Worm (Caenorhabditis elegans) whole organism, mixed stage, embryonic: Measurements from ENCODE around the gene D2062.13.

Experiments
- M03D4.4 ChIP-seq: sonication (generic microtip); optimal IDR thresholded peaks from 2 replicates; lab custom pipeline; 2017; ENCODE audit warnings: mild to moderate bottlenecking, missing genetic modification characterization, missing compliant biosample characterization
- ceh-39 ChIP-seq: fragments of 150-350 bp; optimal IDR thresholded peaks from 2 replicates; lab custom pipeline; 2014; ENCODE audit warnings: missing biosample characterization, missing genetic modification characterization
- ces-1 ChIP-seq: fragments of 150-350 bp; optimal IDR thresholded peaks from 2 replicates; lab custom pipeline; 2014; ENCODE audit warnings: missing biosample characterization, missing genetic modification reagents, missing genetic modification characterization
- cnd-1 ChIP-seq: fragments of 200-800 bp; sonication (Bioruptor generic); optimal IDR thresholded peaks from 2 replicates; lab custom pipeline; 2018; ENCODE audit warnings: mild to moderate bottlenecking, missing genetic modification characterization, missing compliant biosample characterization
- elt-1 ChIP-seq: sonication (generic microtip); optimal IDR thresholded peaks from 2 replicates; lab custom pipeline; 2017; ENCODE audit warnings: missing genetic modification characterization, mild to moderate bottlenecking, missing compliant biosample characterization, antibody characterized with exemption, moderate library complexity, borderline replicate concordance; ENCODE audit not compliant: insufficient read depth
- lsy-2 ChIP-seq: fragments of 150-350 bp; optimal IDR thresholded peaks from 2 replicates; lab custom pipeline; 2014; ENCODE audit warnings: missing biosample characterization, missing genetic modification characterization
- mls-2 ChIP-seq: sonication (generic microtip); optimal IDR thresholded peaks from 2 replicates; lab custom pipeline; 2016; ENCODE audit warnings: mild to moderate bottlenecking, missing genetic modification characterization, moderate library complexity, missing compliant biosample characterization
- nhr-2 ChIP-seq: fragments of 150-350 bp; optimal IDR thresholded peaks from 2 replicates; lab custom pipeline; 2014; ENCODE audit warnings: missing biosample characterization, missing genetic modification characterization
- nhr-237 ChIP-seq: fragments of 150-350 bp; optimal IDR thresholded peaks from 2 replicates; lab custom pipeline; 2014; ENCODE audit warnings: missing biosample characterization, missing genetic modification characterization
- nhr-76 ChIP-seq: sonication (generic microtip); optimal IDR thresholded peaks from 2 replicates; lab custom pipeline; 2017; ENCODE audit warnings: missing biosample characterization, missing genetic modification characterization
- pha-4 ChIP-seq: fragments of 150-350 bp; optimal IDR thresholded peaks from 2 replicates; lab custom pipeline; 2018; ENCODE audit warnings: missing biosample characterization, missing genetic modification reagents, missing genetic modification characterization
- snpc-4 ChIP-seq: fragments of 150-350 bp; optimal IDR thresholded peaks from 2 replicates; lab custom pipeline; 2014; ENCODE audit warnings: missing biosample characterization, missing genetic modification characterization
- unc-62 ChIP-seq: fragments of 150-350 bp; optimal IDR thresholded peaks from 2 replicates; lab custom pipeline; 2014; ENCODE audit warnings: missing biosample characterization, missing genetic modification reagents, missing genetic modification characterization
- ztf-11 ChIP-seq: fragments of 150-350 bp; optimal IDR thresholded peaks from 2 replicates; lab custom pipeline; 2014; ENCODE audit warnings: missing biosample characterization, missing genetic modification characterization

ce11 chrII:2628401-2628800 is 16.0 kb downstream of the D2062.13 start:
- TF ChIP-seq mls-2 (tag; lab: Kevin White, UChicago) (no peak), elt-1 (no peak), lsy-2 (no peak), snpc-4 (no peak), ztf-11 (tag; lab: Kevin White, UChicago) (no peak), pha-4 (tag; lab: Kevin White, UChicago) (no peak), nhr-2 (tag; lab: Kevin White, UChicago) (no peak), ces-1 (GFP tag; lab: Kevin White, UChicago) (no peak), cnd-1 (no peak), nhr-237 (tag; lab: Kevin White, UChicago) (no peak), unc-62 (GFP tag; lab: Kevin White, UChicago) (no peak), nhr-76 (tag; lab: Kevin White, UChicago) (no peak), ceh-39 (tag; lab: Kevin White, UChicago) (no peak), M03D4.4 (tag; lab: Kevin White, UChicago) (no peak)
